Worm (Caenorhabditis elegans) whole organism, mixed stage, embryonic: Measurements from ENCODE around the gene pacs-1.

ENCODE experiments used
- M03D4.4 ChIP-seq: sonication (generic microtip); optimal IDR thresholded peaks from 2 replicates; lab custom pipeline; 2017; ENCODE audit warnings: mild to moderate bottlenecking, missing genetic modification characterization, missing compliant biosample characterization
- bed-3 ChIP-seq: fragments of 200-800 bp; sonication (Bioruptor generic); optimal IDR thresholded peaks from 3 replicates; lab custom pipeline; 2018; ENCODE audit warnings: mild to moderate bottlenecking, missing genetic modification characterization, moderate library complexity, missing compliant biosample characterization
- ceh-83 ChIP-seq: fragments of 200-800 bp; sonication (Bioruptor generic); optimal IDR thresholded peaks from 2 replicates; lab custom pipeline; 2018; ENCODE audit warnings: mild to moderate bottlenecking, missing genetic modification characterization, missing compliant biosample characterization
- ces-1 ChIP-seq: fragments of 150-350 bp; optimal IDR thresholded peaks from 2 replicates; lab custom pipeline; 2014; ENCODE audit warnings: missing biosample characterization, missing genetic modification reagents, missing genetic modification characterization
- cnd-1 ChIP-seq: fragments of 200-800 bp; sonication (Bioruptor generic); optimal IDR thresholded peaks from 2 replicates; lab custom pipeline; 2018; ENCODE audit warnings: mild to moderate bottlenecking, missing genetic modification characterization, missing compliant biosample characterization
- drap-1 ChIP-seq: fragments of 200-800 bp; sonication (Bioruptor generic); optimal IDR thresholded peaks from 3 replicates; lab custom pipeline; 2018; ENCODE audit warnings: mild to moderate bottlenecking, missing genetic modification characterization, missing compliant biosample characterization
- elt-3 ChIP-seq: fragments of 150-350 bp; optimal IDR thresholded peaks from 2 replicates; lab custom pipeline; 2014; ENCODE audit warnings: missing biosample characterization, missing genetic modification characterization
- flh-1 ChIP-seq: fragments of 200-800 bp; sonication (Bioruptor generic); optimal IDR thresholded peaks from 2 replicates; lab custom pipeline; 2018; ENCODE audit warnings: mild to moderate bottlenecking, missing genetic modification characterization, moderate library complexity, missing compliant biosample characterization
- ham-2 ChIP-seq: fragments of 200-800 bp; sonication (Bioruptor generic); optimal IDR thresholded peaks from 2 replicates; lab custom pipeline; 2018; ENCODE audit warnings: mild to moderate bottlenecking, missing genetic modification characterization, missing compliant biosample characterization
- hlh-1 ChIP-seq: fragments of 150-350 bp; optimal IDR thresholded peaks from 2 replicates; lab custom pipeline; 2014; ENCODE audit warnings: missing biosample characterization, missing genetic modification reagents, missing genetic modification characterization
- lin-13 ChIP-seq: fragments of 150-350 bp; optimal IDR thresholded peaks from 2 replicates; lab custom pipeline; 2014; ENCODE audit warnings: missing biosample characterization, missing genetic modification characterization
- lsy-2 ChIP-seq: fragments of 150-350 bp; optimal IDR thresholded peaks from 2 replicates; lab custom pipeline; 2014; ENCODE audit warnings: missing biosample characterization, missing genetic modification characterization
- mab-5 ChIP-seq: fragments of 150-350 bp; optimal IDR thresholded peaks from 2 replicates; lab custom pipeline; 2014; ENCODE audit warnings: missing biosample characterization, missing genetic modification characterization
- mep-1 ChIP-seq: fragments of 150-350 bp; optimal IDR thresholded peaks from 2 replicates; lab custom pipeline; 2017; ENCODE audit warnings: missing biosample characterization, missing genetic modification reagents, missing genetic modification characterization, inconsistent platforms
- mls-2 ChIP-seq: sonication (generic microtip); optimal IDR thresholded peaks from 2 replicates; lab custom pipeline; 2016; ENCODE audit warnings: mild to moderate bottlenecking, missing genetic modification characterization, moderate library complexity, missing compliant biosample characterization
- nhr-12 ChIP-seq: fragments of 150-350 bp; optimal IDR thresholded peaks from 2 replicates; lab custom pipeline; 2014; ENCODE audit warnings: missing biosample characterization, missing genetic modification characterization
- nhr-2 ChIP-seq: fragments of 150-350 bp; optimal IDR thresholded peaks from 2 replicates; lab custom pipeline; 2014; ENCODE audit warnings: missing biosample characterization, missing genetic modification characterization
- nhr-237 ChIP-seq: fragments of 150-350 bp; optimal IDR thresholded peaks from 2 replicates; lab custom pipeline; 2014; ENCODE audit warnings: missing biosample characterization, missing genetic modification characterization
- nhr-28 ChIP-seq: fragments of 150-350 bp; optimal IDR thresholded peaks from 2 replicates; lab custom pipeline; 2014; ENCODE audit warnings: missing biosample characterization, missing genetic modification characterization
- pha-4 ChIP-seq: fragments of 150-350 bp; optimal IDR thresholded peaks from 2 replicates; lab custom pipeline; 2018; ENCODE audit warnings: missing biosample characterization, missing genetic modification reagents, missing genetic modification characterization
- snpc-4 ChIP-seq: fragments of 150-350 bp; optimal IDR thresholded peaks from 2 replicates; lab custom pipeline; 2014; ENCODE audit warnings: missing biosample characterization, missing genetic modification characterization
- tbx-8 ChIP-seq: fragments of 200-800 bp; sonication (Bioruptor generic); optimal IDR thresholded peaks from 2 replicates; lab custom pipeline; 2018; ENCODE audit warnings: mild to moderate bottlenecking, missing genetic modification characterization, moderate library complexity, missing compliant biosample characterization
- unc-120 ChIP-seq: sonication (generic microtip); optimal IDR thresholded peaks from 2 replicates; lab custom pipeline; 2017; ENCODE audit warnings: missing genetic modification characterization, missing compliant biosample characterization; ENCODE audit not compliant: poor library complexity, severe bottlenecking
- unc-39 ChIP-seq: fragments of 150-350 bp; optimal IDR thresholded peaks from 2 replicates; lab custom pipeline; 2014; ENCODE audit warnings: missing biosample characterization, missing genetic modification characterization
- unc-62 ChIP-seq: fragments of 150-350 bp; optimal IDR thresholded peaks from 2 replicates; lab custom pipeline; 2014; ENCODE audit warnings: missing biosample characterization, missing genetic modification reagents, missing genetic modification characterization
- ztf-11 ChIP-seq: fragments of 150-350 bp; optimal IDR thresholded peaks from 2 replicates; lab custom pipeline; 2014; ENCODE audit warnings: missing biosample characterization, missing genetic modification characterization

Gene pacs-1

ce11 chrV:9247416-9247815 is 30.4 kb upstream of the pacs-1 start:
- TF ChIP-seq unc-62 (GFP tag; lab: Kevin White, UChicago) (peak; percentile 44), unc-120 (tag; lab: Kevin White, UChicago) (peak; percentile 91), hlh-1 (tag; lab: Kevin White, UChicago) (peak; percentile 80), ztf-11 (tag; lab: Kevin White, UChicago) (no peak), flh-1 (GFP tag; lab: Kevin White, UChicago) (no peak), nhr-12 (tag; lab: Kevin White, UChicago) (no peak), cnd-1 (tag; lab: Kevin White, UChicago) (peak; percentile 47), drap-1 (GFP tag; lab: Kevin White, UChicago) (peak; percentile 33)

- no peak for TF ChIP-seq ham-2 (GFP tag; lab: Kevin White, UChicago)
- no peak for TF ChIP-seq cnd-1 (tag; lab: Kevin White, UChicago)
- no peak for TF ChIP-seq bed-3 (GFP tag; lab: Kevin White, UChicago)
- TF ChIP-seq tbx-8 (GFP tag; lab: Kevin White, UChicago): no peak
- no peak for TF ChIP-seq nhr-28 (tag; lab: Kevin White, UChicago)
- TF ChIP-seq ceh-83: no peak
Observed at ce11 chrV:9246260-9246659, 29.2 kb upstream of the pacs-1 start, which contains the start of gene aat-2. aat-2 (minus strand) TSS chrV:9246360.

- TF ChIP-seq ceh-83 (no peak), flh-1 (GFP tag; lab: Kevin White, UChicago) (no peak), nhr-237 (tag; lab: Kevin White, UChicago) (peak; percentile 69), unc-120 (tag; lab: Kevin White, UChicago) (peak; percentile 55), mep-1 (peak; percentile 69), mab-5 (tag; lab: Kevin White, UChicago) (no peak), lin-13 (tag; lab: Kevin White, UChicago) (peak; percentile 13), ces-1 (GFP tag; lab: Kevin White, UChicago) (peak; percentile 77), pha-4 (tag; lab: Kevin White, UChicago) (no peak), hlh-1 (tag; lab: Kevin White, UChicago) (peak; percentile 36), lsy-2 (tag; lab: Kevin White, UChicago) (peak; percentile 21)
Observed at ce11 chrV:9243171-9243996, 26.3 kb upstream of the pacs-1 start, which contains the start of gene glo-4. glo-4 (minus strand) TSS chrV:9243221.

ce11 chrV:9232296-9232695 is 15.2 kb upstream of the pacs-1 start, which contains the start of gene F07C3.3:
F07C3.3 (minus strand) TSS chrV:9232396.
- TF ChIP-seq unc-39 (tag; lab: Kevin White, UChicago) (no peak), ztf-11 (tag; lab: Kevin White, UChicago) (no peak), lin-13 (tag; lab: Kevin White, UChicago) (no peak), nhr-2 (tag; lab: Kevin White, UChicago) (no peak), drap-1 (GFP tag; lab: Kevin White, UChicago) (no peak), ceh-83 (no peak)

- no peak for TF ChIP-seq mls-2 (tag; lab: Kevin White, UChicago)
- no peak for TF ChIP-seq flh-1 (GFP tag; lab: Kevin White, UChicago)
- TF ChIP-seq ces-1 (GFP tag; lab: Kevin White, UChicago): peak; percentile 51
- TF ChIP-seq, all 35 proteins: peak for 1
Observed at ce11 chrV:9225675-9226144, 8.7 kb upstream of the pacs-1 start, which contains the start of gene F07C3.2. F07C3.2 (plus strand) TSS chrV:9226094.

- TF ChIP-seq hlh-1 (tag; lab: Kevin White, UChicago) (no peak), nhr-2 (tag; lab: Kevin White, UChicago) (no peak), mep-1 (no peak), snpc-4 (no peak), pha-4 (tag; lab: Kevin White, UChicago) (no peak), lin-13 (tag; lab: Kevin White, UChicago) (no peak), elt-3 (no peak), tbx-8 (GFP tag; lab: Kevin White, UChicago) (no peak), ces-1 (GFP tag; lab: Kevin White, UChicago) (no peak), M03D4.4 (no peak)
Observed at ce11 chrV:9224981-9225380, 7.9 kb upstream of the pacs-1 start.
